Fruit fly (Drosophila melanogaster): ENCODE results near the gene CG13050.
A peak's percentile ranks its signal among the peaks of the same experiment; 100 is the strongest.

The CG13050 gene

DNA sequence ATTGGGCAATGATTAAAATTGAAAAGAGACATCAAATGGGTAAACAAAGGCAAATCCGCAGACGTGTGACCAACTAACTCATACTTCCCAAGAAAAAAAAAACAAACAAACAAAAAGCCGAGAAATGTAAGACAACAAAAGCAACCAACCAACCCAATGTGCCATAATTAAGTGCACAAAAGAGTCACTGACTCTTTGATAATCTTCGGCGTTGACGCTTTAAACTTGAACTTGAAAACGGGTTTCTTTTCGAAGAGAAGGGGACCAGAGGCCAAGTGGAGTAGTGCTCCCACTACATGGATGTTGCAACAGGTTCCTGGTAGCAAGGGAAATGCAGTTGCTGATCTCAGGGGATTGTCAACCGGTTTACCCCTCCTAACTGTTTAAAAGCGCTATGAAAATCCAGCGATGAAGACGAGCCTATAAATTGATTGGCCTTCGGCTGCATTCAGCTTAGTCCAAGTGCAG lies 950 bp upstream of the CG13050 start, which contains the start of gene CG13064:
TSS of gene CG13064 (plus strand) at position 418 of the 468 bp plus-strand sequence.
- TF ChIP-seq oc (tag; optimal IDR thresholded peaks at IDR 0.05), result peak; percentile 56
- no peak for TF ChIP-seq CG10462 (GFP tag; optimal IDR thresholded peaks at IDR 0.05)
- peak; percentile 8 for TF ChIP-seq nom (GFP tag; optimal IDR thresholded peaks at IDR 0.05)
- peak; percentile 50 for TF ChIP-seq CG12769 (tag; optimal IDR thresholded peaks at IDR 0.05)
- TF ChIP-seq abd-A (tag; optimal IDR thresholded peaks at IDR 0.05), result peak; percentile 75
- TF ChIP-seq chinmo (GFP tag; IDR thresholded peaks at IDR 0.05; ENCODE audit: partially characterized antibody), result 0 out of 4 replicates have a peak, but pooled peaks have one; percentile 65
- TF ChIP-seq CG15269 (tag; optimal IDR thresholded peaks at IDR 0.05), result peak; percentile 27
- peak in 1 of 2 experiments; percentile 87 for TF ChIP-seq Hr78 (GFP tag; optimal IDR thresholded peaks at IDR 0.05)
- TF ChIP-seq Hsf (GFP tag; optimal IDR thresholded peaks at IDR 0.05), result no peak
- no peak for TF ChIP-seq CG31388 (GFP tag; optimal IDR thresholded peaks at IDR 0.05)
- TF ChIP-seq bowl (GFP tag; IDR thresholded peaks at IDR 0.05), result no peak
- TF ChIP-seq Awh (GFP tag; IDR thresholded peaks at IDR 0.05), result peak; percentile 19; the same call in 1 of the 2 replicates

DNA sequence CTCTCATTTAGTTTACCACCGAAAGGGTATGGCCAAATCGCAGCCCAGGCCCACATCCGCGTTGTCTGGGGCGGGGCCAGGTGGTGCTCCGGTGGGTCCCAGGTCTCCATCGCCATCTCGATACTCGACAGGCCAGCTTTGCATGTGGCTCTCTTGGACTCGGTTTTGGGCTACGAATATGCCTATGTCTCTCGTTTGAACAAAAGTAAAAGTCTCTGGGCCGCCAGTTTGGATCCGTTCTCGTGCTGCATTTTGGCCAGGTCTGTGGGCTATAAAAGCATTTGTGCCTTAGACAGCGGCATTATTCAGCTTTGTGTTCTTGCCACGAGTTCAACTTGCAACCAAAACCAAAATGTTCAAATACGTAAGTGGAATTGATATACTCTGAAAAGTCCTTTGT lies 1.9 kb downstream of the CG13050 start, which contains the start of gene CG13065:
TSS of gene CG13065 (plus strand) at position 301 of the 400 bp plus-strand sequence.
- TF ChIP-seq Vsx1 (GFP tag; optimal IDR thresholded peaks at IDR 0.05) (no peak), prd (optimal IDR thresholded peaks at IDR 0.05) (no peak), prd (GFP tag; IDR thresholded peaks at IDR 0.05) (no peak), HLH3B (GFP tag; IDR thresholded peaks at IDR 0.05) (no peak), CG17568 (GFP tag; optimal IDR thresholded peaks at IDR 0.05) (no peak), CG3163 (GFP tag; optimal IDR thresholded peaks at IDR 0.05) (no peak), Dp (GFP tag; optimal IDR thresholded peaks at IDR 0.05) (no peak), dati (GFP tag; IDR thresholded peaks at IDR 0.05) (no peak), HmgZ (tag; optimal IDR thresholded peaks at IDR 0.05) (no peak), da (GFP tag; optimal IDR thresholded peaks at IDR 0.05) (no peak), CG4282 (GFP tag; optimal IDR thresholded peaks at IDR 0.05) (no peak), p53 (GFP tag; optimal IDR thresholded peaks at IDR 0.05) (no peak), CG9609 (GFP tag; optimal IDR thresholded peaks at IDR 0.05) (no peak), sr (GFP tag; IDR thresholded peaks at IDR 0.05) (no peak), Bteb2 (GFP tag; optimal IDR thresholded peaks at IDR 0.05) (no peak), CG12659 (GFP tag; optimal IDR thresholded peaks at IDR 0.05) (no peak), chif (GFP tag; optimal IDR thresholded peaks at IDR 0.05) (no peak), CG17361 (GFP tag; IDR thresholded peaks at IDR 0.05) (no peak), Lpt (GFP tag; optimal IDR thresholded peaks at IDR 0.05) (no peak)

DNA sequence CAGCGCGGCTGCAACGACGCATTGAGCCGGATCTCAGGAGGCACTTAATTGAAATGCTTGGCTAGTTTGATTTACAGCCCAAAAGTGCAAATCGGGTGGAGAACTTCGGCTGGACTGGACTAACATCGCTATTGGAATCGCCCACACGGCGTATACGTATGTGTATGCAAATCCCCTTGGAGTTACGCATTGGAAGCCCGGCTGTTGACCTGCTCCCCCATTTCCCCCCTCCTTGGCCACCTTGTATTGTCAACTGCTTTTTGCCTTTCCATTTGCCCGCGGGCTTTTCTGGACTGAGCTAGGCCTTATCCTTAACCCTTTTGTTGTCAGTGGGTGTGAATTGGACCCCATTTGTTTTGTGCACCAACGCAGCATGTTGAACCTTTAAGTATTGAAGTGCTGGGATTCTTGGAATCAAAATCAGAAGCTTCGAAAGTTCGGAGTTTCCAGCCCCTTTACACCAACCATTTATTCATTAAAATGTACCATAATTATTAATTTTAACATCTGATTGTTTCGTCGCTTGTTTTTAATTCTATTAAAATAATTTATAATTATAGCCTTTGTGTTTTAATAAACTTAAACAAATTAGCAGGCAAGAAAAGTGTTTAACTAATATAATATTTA lies 3.6 kb downstream of the CG13050 start:
- TF ChIP-seq Dref (GFP tag; IDR thresholded peaks at IDR 0.05) (0 out of 2 replicates have a peak, but pooled peaks have one; percentile 9), Dad (GFP tag; optimal IDR thresholded peaks at IDR 0.05) (no peak), bigmax (GFP tag; optimal IDR thresholded peaks at IDR 0.05) (no peak), z (GFP tag; IDR thresholded peaks at IDR 0.05) (no peak), unc-4 (GFP tag; IDR thresholded peaks at IDR 0.05; ENCODE audit: partially characterized antibody) (no peak), Ets65A (GFP tag) (peak; percentile 11), Ptx1 (GFP tag; IDR thresholded peaks at IDR 0.05) (no peak)

Measured in whole organism, embryonic.